Fruit fly (Drosophila melanogaster) whole organism, pupa: ENCODE results near the gene sdt.

ENCODE experiments used
- CG10348 ChIP-seq: fragments of 200-800 bp; sonication (Bioruptor generic); IDR thresholded peaks from 2 replicates; pipeline ENCODE4 v1.3.6; 2022; ENCODE audit warnings: missing biosample characterization, missing genetic modification characterization
- CG12605 ChIP-seq: fragments of 200-800 bp; sonication (Bioruptor generic); IDR thresholded peaks from 2 replicates; pipeline ENCODE4 v1.3.6; 2022; ENCODE audit warnings: missing biosample characterization, missing genetic modification characterization
- CG13204 ChIP-seq: fragments of 200-800 bp; sonication (Bioruptor generic); optimal IDR thresholded peaks from 2 replicates; lab custom pipeline; 2018; ENCODE audit warnings: missing biosample characterization, mild to moderate bottlenecking, missing genetic modification characterization, moderate library complexity
- CG14655 ChIP-seq: fragments of 200-800 bp; sonication (Bioruptor generic); optimal IDR thresholded peaks from 3 replicates; lab custom pipeline; 2017; ENCODE audit warnings: mild to moderate bottlenecking, missing biosample characterization, missing genetic modification reagents, missing genetic modification characterization
- CG15710 ChIP-seq: fragments of 200-800 bp; sonication (Bioruptor generic); optimal IDR thresholded peaks from 2 replicates; lab custom pipeline; 2018; ENCODE audit warnings: missing biosample characterization, mild to moderate bottlenecking, missing genetic modification characterization, moderate library complexity
- CG17806 ChIP-seq: fragments of 200-800 bp; sonication (Bioruptor generic); optimal IDR thresholded peaks from 2 replicates; lab custom pipeline; 2018; ENCODE audit warnings: missing biosample characterization, mild to moderate bottlenecking, missing genetic modification characterization, moderate library complexity
- CG32121 ChIP-seq: fragments of 200-800 bp; sonication (Bioruptor generic); IDR thresholded peaks from 2 replicates; pipeline ENCODE4 v1.3.6; 2022; ENCODE audit warnings: missing biosample characterization, missing genetic modification characterization
- CG34367 ChIP-seq: fragments of 200-800 bp; sonication (Bioruptor generic); optimal IDR thresholded peaks from 2 replicates; lab custom pipeline; 2018; ENCODE audit warnings: missing biosample characterization, mild to moderate bottlenecking, missing genetic modification characterization
- CG4496 ChIP-seq: fragments of 200-800 bp; sonication (Bioruptor generic); IDR thresholded peaks from 3 replicates; pipeline ENCODE4 v1.3.6; 2022; ENCODE audit warnings: missing biosample characterization, missing genetic modification characterization
- CG8159 ChIP-seq: fragments of 200-800 bp; sonication (Bioruptor generic); optimal IDR thresholded peaks from 3 replicates; lab custom pipeline; 2018; ENCODE audit warnings: missing biosample characterization, mild to moderate bottlenecking, missing genetic modification characterization, moderate library complexity
- CG8301 ChIP-seq: fragments of 200-800 bp; sonication (Bioruptor generic); optimal IDR thresholded peaks from 2 replicates; lab custom pipeline; 2018; ENCODE audit warnings: missing biosample characterization, mild to moderate bottlenecking, missing genetic modification characterization
- CG9948 ChIP-seq: fragments of 200-800 bp; sonication (Bioruptor generic); optimal IDR thresholded peaks from 2 replicates; lab custom pipeline; 2018; ENCODE audit warnings: missing biosample characterization, mild to moderate bottlenecking, missing genetic modification characterization, moderate library complexity
- D1 ChIP-seq: fragments of 200-800 bp; sonication (Bioruptor generic); optimal IDR thresholded peaks from 2 replicates; lab custom pipeline; 2018; ENCODE audit warnings: missing biosample characterization, mild to moderate bottlenecking, missing genetic modification characterization, moderate library complexity
- EcR ChIP-seq: fragments of 200-800 bp; sonication (Bioruptor generic); optimal IDR thresholded peaks from 3 replicates; lab custom pipeline; 2019; ENCODE audit warnings: missing biosample characterization, missing genetic modification characterization, mild to moderate bottlenecking, moderate library complexity, missing genetic modification reagents
- Ets98B ChIP-seq: fragments of 200-800 bp; sonication (Bioruptor generic); IDR thresholded peaks from 2 replicates; pipeline ENCODE4 v1.3.6; 2022; ENCODE audit warnings: missing biosample characterization, missing genetic modification characterization
- Pif1A ChIP-seq: fragments of 200-800 bp; sonication (Bioruptor generic); optimal IDR thresholded peaks from 3 replicates; lab custom pipeline; 2016; ENCODE audit warnings: missing biosample characterization, missing genetic modification characterization
- Pif1B ChIP-seq: fragments of 200-800 bp; sonication (Bioruptor generic); optimal IDR thresholded peaks from 3 replicates; lab custom pipeline; 2016; ENCODE audit warnings: missing biosample characterization, missing genetic modification characterization
- Snoo ChIP-seq: fragments of 200-800 bp; sonication (Bioruptor generic); optimal IDR thresholded peaks from 3 replicates; lab custom pipeline; 2017; ENCODE audit warnings: missing biosample characterization, mild to moderate bottlenecking, missing genetic modification characterization, inconsistent platforms
- fd96Ca ChIP-seq: fragments of 200-800 bp; sonication (Bioruptor generic); IDR thresholded peaks from 3 replicates; pipeline ENCODE4 v1.3.6; 2022; ENCODE audit warnings: missing biosample characterization, missing genetic modification characterization
- gl ChIP-seq: fragments of 200-800 bp; sonication (Bioruptor generic); optimal IDR thresholded peaks from 2 replicates; lab custom pipeline; 2018; ENCODE audit warnings: missing biosample characterization, mild to moderate bottlenecking, missing genetic modification characterization
- rn ChIP-seq: fragments of 200-800 bp; sonication (Bioruptor generic); IDR thresholded peaks from 2 replicates; pipeline ENCODE4 v1.3.6; 2022; ENCODE audit warnings: missing biosample characterization, missing genetic modification characterization

sdt gene

dm6 chrX:8177030-8177349, 1.4 kb upstream of the sdt start, which contains the start of gene slpr:
Gene slpr, minus strand, starts transcription at chrX:8177185.
- no peak for TF ChIP-seq fd96Ca
- TF ChIP-seq CG8159, result no peak
- no peak for TF ChIP-seq CG15710
- no peak for TF ChIP-seq CG4496
- TF ChIP-seq rn (GFP tag; lab: Robert Waterston, UW), result no peak
- no peak for TF ChIP-seq CG14655 (GFP tag; lab: Kevin White, UChicago)
- TF ChIP-seq D1, result no peak
- TF ChIP-seq CG12605 (GFP tag; lab: Robert Waterston, UW), result no peak
- TF ChIP-seq Snoo (tag; lab: Kevin White, UChicago), result no peak
- no peak for TF ChIP-seq CG13204 (GFP tag; lab: Kevin White, UChicago)
- no peak for TF ChIP-seq CG9948 (tag; lab: Kevin White, UChicago)
- TF ChIP-seq gl (tag; lab: Kevin White, UChicago), result no peak
- no peak for TF ChIP-seq Pif1A

- TF ChIP-seq Pif1A (no peak), EcR (GFP tag; lab: Kevin White, UChicago) (no peak), CG17806 (no peak), CG8301 (tag; lab: Kevin White, UChicago) (no peak), rn (GFP tag; lab: Robert Waterston, UW) (no peak), CG15710 (no peak), fd96Ca (peak; percentile 11; the same call in 1 of the 3 replicates), Pif1B (GFP tag; lab: Kevin White, UChicago) (no peak), CG12605 (GFP tag; lab: Robert Waterston, UW) (peak; percentile 15; the same call in 1 of the 2 replicates), CG32121 (GFP tag; lab: Robert Waterston, UW) (no peak), CG13204 (GFP tag; lab: Kevin White, UChicago) (peak; percentile 85), CG4496 (no peak)
Observed at dm6 chrX:8177742-8178141, 607 bp upstream of the sdt start.

dm6 chrX:8178989-8179388, 640 bp downstream of the sdt start:
- TF ChIP-seq CG15710, result no peak
- TF ChIP-seq CG8301 (tag; lab: Kevin White, UChicago), result no peak
- TF ChIP-seq CG17806, result no peak
- TF ChIP-seq CG10348, result no peak
- no peak for TF ChIP-seq D1
- no peak for TF ChIP-seq Pif1B (GFP tag; lab: Kevin White, UChicago)
- TF ChIP-seq CG14655 (GFP tag; lab: Kevin White, UChicago), result no peak
- no peak for TF ChIP-seq CG12605 (GFP tag; lab: Robert Waterston, UW)
- TF ChIP-seq Ets98B (GFP tag; lab: Robert Waterston, UW), result no peak
- TF ChIP-seq Pif1A, result no peak
- no peak for TF ChIP-seq fd96Ca
- TF ChIP-seq CG8159, result no peak
- TF ChIP-seq CG32121 (GFP tag; lab: Robert Waterston, UW), result no peak
- TF ChIP-seq EcR (GFP tag; lab: Kevin White, UChicago), result no peak
- no peak for TF ChIP-seq CG9948 (tag; lab: Kevin White, UChicago)

- TF ChIP-seq CG8159 (no peak), D1 (no peak), Snoo (tag; lab: Kevin White, UChicago) (no peak), CG15710 (no peak), CG4496 (no peak)
Observed at dm6 chrX:8179858-8180257, 1.5 kb downstream of the sdt start.

dm6 chrX:8192191-8192590, 13.8 kb downstream of the sdt start:
- no peak for TF ChIP-seq gl (tag; lab: Kevin White, UChicago)
- TF ChIP-seq CG32121 (GFP tag; lab: Robert Waterston, UW), result no peak

- TF ChIP-seq Pif1B (GFP tag; lab: Kevin White, UChicago), result no peak
- TF ChIP-seq gl (tag; lab: Kevin White, UChicago), result no peak
- TF ChIP-seq CG15710, result no peak
- peak; percentile 1 for TF ChIP-seq CG8159
- TF ChIP-seq CG14655 (GFP tag; lab: Kevin White, UChicago), result no peak
- no peak for TF ChIP-seq rn (GFP tag; lab: Robert Waterston, UW)
- peak; percentile 6 for TF ChIP-seq Snoo (tag; lab: Kevin White, UChicago)
- no peak for TF ChIP-seq Pif1A
- no peak for TF ChIP-seq CG34367 (tag; lab: Kevin White, UChicago)
- no peak for TF ChIP-seq CG10348
- TF ChIP-seq CG9948 (tag; lab: Kevin White, UChicago), result no peak
- TF ChIP-seq CG4496, result 0 out of 3 replicates have a peak, but pooled peaks have one; percentile 60
- TF ChIP-seq EcR (GFP tag; lab: Kevin White, UChicago), result peak; percentile 68
- TF ChIP-seq Ets98B (GFP tag; lab: Robert Waterston, UW), result peak; percentile 62; the same call in 1 of the 2 replicates
- peak; percentile 44; the same call in 1 of the 2 replicates for TF ChIP-seq CG12605 (GFP tag; lab: Robert Waterston, UW)
- no peak for TF ChIP-seq CG8301 (tag; lab: Kevin White, UChicago)
- peak; percentile 59 for TF ChIP-seq CG32121 (GFP tag; lab: Robert Waterston, UW)
- peak; percentile 95 for TF ChIP-seq CG13204 (GFP tag; lab: Kevin White, UChicago)
- no peak for TF ChIP-seq D1
- no peak for TF ChIP-seq CG17806
- 0 out of 3 replicates have a peak, but pooled peaks have one; percentile 43 for TF ChIP-seq fd96Ca
Observed at dm6 chrX:8193017-8193556, 14.7 kb downstream of the sdt start.

- TF ChIP-seq CG13204 (GFP tag; lab: Kevin White, UChicago), result peak; percentile 48
- TF ChIP-seq D1, result no peak
- TF ChIP-seq, all 21 proteins: peak for 1
Observed at dm6 chrX:8194559-8194958, 16.2 kb downstream of the sdt start.
